Fruit fly (Drosophila melanogaster): ENCODE data around the gene mthl10.

mthl10 gene

dm6 chr3L:341052-341852, 1.5 kb downstream of the mthl10 start (continued):
- TF ChIP-seq abd-A (tag; optimal IDR thresholded peaks at IDR 0.05) (peak; percentile 44), CG6272 (GFP tag; IDR thresholded peaks at IDR 0.05) (no peak), cato (GFP tag; optimal IDR thresholded peaks at IDR 0.05; ENCODE audit: borderline replicate concordance) (no peak), CG10565 (GFP tag; optimal IDR thresholded peaks at IDR 0.05) (no peak), ftz-f1 (GFP tag; optimal IDR thresholded peaks at IDR 0.05) (peak; percentile 44), psq (GFP tag; optimal IDR thresholded peaks at IDR 0.05) (no peak), CG30020 (tag; optimal IDR thresholded peaks at IDR 0.05) (no peak), YL-1 (GFP tag; optimal IDR thresholded peaks at IDR 0.05) (no peak), CG2712 (tag; optimal IDR thresholded peaks at IDR 0.05) (no peak), ci (GFP tag; IDR thresholded peaks at IDR 0.05) (0 out of 3 replicates have a peak, but pooled peaks have one; percentile 17), CG16863 (GFP tag; optimal IDR thresholded peaks at IDR 0.05) (no peak), ind (GFP tag; optimal IDR thresholded peaks at IDR 0.05) (no peak), bowl (GFP tag; IDR thresholded peaks at IDR 0.05) (no peak), nom (GFP tag; optimal IDR thresholded peaks at IDR 0.05) (peak; percentile 53), HmgD (GFP tag; optimal IDR thresholded peaks at IDR 0.05) (no peak), ems (GFP tag; optimal IDR thresholded peaks at IDR 0.05) (no peak), eyg (GFP tag; optimal IDR thresholded peaks at IDR 0.05) (no peak), cwo (GFP tag; optimal IDR thresholded peaks at IDR 0.05) (no peak), Jarid2 (GFP tag; optimal IDR thresholded peaks at IDR 0.05) (peak; percentile 43), CG2116 (GFP tag; optimal IDR thresholded peaks at IDR 0.05) (no peak), inv (GFP tag; IDR thresholded peaks at IDR 0.05; ENCODE audit: partially characterized antibody) (no peak), GATAe (GFP tag; conservative IDR thresholded peaks at IDR 0.05) (no peak), CG14014 (GFP tag; IDR thresholded peaks at IDR 0.05) (no peak), CG7963 (GFP tag; IDR thresholded peaks at IDR 0.05; ENCODE audit: partially characterized antibody) (no peak), CG8290 (GFP tag; optimal IDR thresholded peaks at IDR 0.05) (no peak), CG8290 (tag; optimal IDR thresholded peaks at IDR 0.05) (peak in 1 of 2 experiments; percentile 30), prd (optimal IDR thresholded peaks at IDR 0.05) (no peak), prd (GFP tag; IDR thresholded peaks at IDR 0.05) (no peak), amos (GFP tag; IDR thresholded peaks at IDR 0.05; ENCODE audit: partially characterized antibody) (0 out of 2 replicates have a peak, but pooled peaks have one; percentile 12), CG13287 (GFP tag; IDR thresholded peaks at IDR 0.05; ENCODE audit: partially characterized antibody) (peak; percentile 42; the same call in 1 of the 2 replicates), CG18262 (tag; optimal IDR thresholded peaks at IDR 0.05) (no peak), Dip3 (GFP tag; optimal IDR thresholded peaks at IDR 0.05) (no peak), mirr (GFP tag; optimal IDR thresholded peaks at IDR 0.05) (peak; percentile 0), Dek (tag; optimal IDR thresholded peaks at IDR 0.05) (no peak), ranshi (GFP tag; IDR thresholded peaks at IDR 0.05) (no peak), CG17361 (GFP tag; IDR thresholded peaks at IDR 0.05) (no peak), CG5953 (GFP tag; IDR thresholded peaks at IDR 0.05) (no peak), sug (tag; optimal IDR thresholded peaks at IDR 0.05) (peak; percentile 1), Hand (GFP tag; optimal IDR thresholded peaks at IDR 0.05) (no peak), scrt (GFP tag; optimal IDR thresholded peaks at IDR 0.05) (no peak), CG13894 (tag; optimal IDR thresholded peaks at IDR 0.05) (peak; percentile 45), CG12744 (GFP tag; optimal IDR thresholded peaks at IDR 0.05) (no peak), disco-r (GFP tag; optimal IDR thresholded peaks at IDR 0.05) (no peak), Bgb (GFP tag; IDR thresholded peaks at IDR 0.05; ENCODE audit: partially characterized antibody) (peak; percentile 26; the same call in 1 of the 2 replicates), MTF-1 (GFP tag; optimal IDR thresholded peaks at IDR 0.05; ENCODE audit: borderline replicate concordance) (no peak), CG11695 (GFP tag; IDR thresholded peaks at IDR 0.05) (no peak), lilli (GFP tag; optimal IDR thresholded peaks at IDR 0.05) (no peak), CG12104 (GFP tag; optimal IDR thresholded peaks at IDR 0.05) (no peak), CG12391 (tag; optimal IDR thresholded peaks at IDR 0.05) (no peak)
